Fruit fly (Drosophila melanogaster) whole organism, pupa: ENCODE measurements around the gene CG15022.

ENCODE experiments used
- Ets98B ChIP-seq: fragments of 200-800 bp; sonication (Bioruptor generic); IDR thresholded peaks from 2 replicates; pipeline ENCODE4 v1.3.6; 2022; ENCODE audit warnings: missing biosample characterization, missing genetic modification characterization
- Pif1A ChIP-seq: fragments of 200-800 bp; sonication (Bioruptor generic); optimal IDR thresholded peaks from 3 replicates; lab custom pipeline; 2016; ENCODE audit warnings: missing biosample characterization, missing genetic modification characterization

DNA sequence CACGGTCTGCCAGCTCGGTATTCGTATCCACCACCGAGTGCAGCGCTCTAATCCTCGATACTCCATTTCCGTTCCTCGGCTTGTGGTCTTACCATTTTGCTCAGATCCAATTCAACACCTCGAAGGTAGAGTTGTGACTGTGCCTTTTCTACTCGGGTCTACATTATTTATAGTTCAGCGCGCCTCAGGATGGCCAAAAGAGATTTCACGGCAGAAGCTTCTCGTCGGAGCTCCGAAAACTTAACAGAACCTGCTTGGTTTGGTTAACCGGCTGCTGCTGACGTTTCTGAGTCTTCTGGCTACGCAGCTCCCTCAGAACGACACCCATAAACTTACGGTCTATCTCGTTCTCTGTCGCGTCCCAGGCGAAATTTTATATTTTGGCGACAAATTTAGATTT, 6.4 kb upstream of the CG15022 start, which contains the start of gene CG32241:
- no peak for TF ChIP-seq Ets98B (GFP tag; lab: Robert Waterston, UW)
- TF ChIP-seq Pif1A (GFP tag; lab: Kevin White, UChicago): no peak
